Fruit fly (Drosophila melanogaster) S2 (cell line): ENCODE results near the gene plx.

ENCODE experiments used
- CG8478 ChIP-seq: fragments of >200 bp; optimal IDR thresholded peaks from 2 replicates; lab custom pipeline; 2018
- CTCF ChIP-seq, 2 experiments: fragments of >200 bp; optimal IDR thresholded peaks; 2 replicates each; lab custom pipeline; 2018

DNA sequence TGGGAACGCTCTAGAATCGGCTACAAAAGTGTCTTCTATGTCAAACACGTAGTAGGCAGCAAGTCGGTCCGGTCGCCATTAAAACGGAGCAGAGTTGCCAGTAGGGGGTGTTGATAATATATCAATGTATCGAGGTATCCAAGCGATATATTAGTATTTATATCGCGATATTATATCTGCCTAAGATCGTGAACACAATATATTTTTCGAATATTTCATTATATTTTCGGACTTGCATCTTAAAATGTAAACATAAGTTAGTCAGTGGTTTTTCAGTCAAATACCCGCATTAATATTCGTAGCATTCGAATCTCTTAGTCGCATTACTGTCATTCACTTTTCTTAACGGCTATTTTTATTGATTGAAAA lies 25.8 kb upstream of the plx start, which contains the start of gene CG2182:
- TF ChIP-seq CG8478 (lab: Kevin White, UChicago) (no peak), CTCF (optimal IDR thresholded peaks at IDR 0.05; lab: Kevin White, UChicago) (no peak)
